Fruit fly (Drosophila melanogaster): Measurements from ENCODE around the gene MED30.

The MED30 gene

dm6 chr3L:690031-690686 lies 36.3 kb upstream of the MED30 start, which contains the start of the genes CG32483 and RabX6 (continued):
- no peak for TF ChIP-seq otp (GFP tag; IDR thresholded peaks at IDR 0.05)
- TF ChIP-seq CG2120 (GFP tag; optimal IDR thresholded peaks at IDR 0.05), result no peak
- peak; percentile 18 for TF ChIP-seq Lhr (GFP tag; optimal IDR thresholded peaks at IDR 0.05)
- TF ChIP-seq Usf (GFP tag; optimal IDR thresholded peaks at IDR 0.05), result no peak
- no peak for TF ChIP-seq Oaz (GFP tag; IDR thresholded peaks at IDR 0.05)
- no peak for TF ChIP-seq ara (GFP tag; IDR thresholded peaks at IDR 0.05)
- TF ChIP-seq Dref (GFP tag; IDR thresholded peaks at IDR 0.05), result peak; percentile 79
- TF ChIP-seq CG2875 (GFP tag; optimal IDR thresholded peaks at IDR 0.05), result no peak
- no peak for TF ChIP-seq nmo (GFP tag; optimal IDR thresholded peaks at IDR 0.05)
- no peak for TF ChIP-seq CG12104 (GFP tag; optimal IDR thresholded peaks at IDR 0.05)
- no peak for TF ChIP-seq CG4854 (GFP tag; optimal IDR thresholded peaks at IDR 0.05)
- TF ChIP-seq Nf-YC (tag; optimal IDR thresholded peaks at IDR 0.05), result no peak
- no peak for TF ChIP-seq Hmr (GFP tag; optimal IDR thresholded peaks at IDR 0.05)
- TF ChIP-seq MESR4 (GFP tag; optimal IDR thresholded peaks at IDR 0.05), result peak; percentile 42
- peak; percentile 65 for TF ChIP-seq CG13287 (GFP tag; IDR thresholded peaks at IDR 0.05; ENCODE audit: partially characterized antibody)
- TF ChIP-seq CG34224 (GFP tag; IDR thresholded peaks at IDR 0.05; ENCODE audit: partially characterized antibody), result peak; percentile 61; the same call in 1 of the 3 replicates
- TF ChIP-seq Doc3 (GFP tag; IDR thresholded peaks at IDR 0.05; ENCODE audit: partially characterized antibody), result 0 out of 3 replicates have a peak, but pooled peaks have one; percentile 22
- TF ChIP-seq HmgZ (tag; optimal IDR thresholded peaks at IDR 0.05), result peak; percentile 3
- no peak for TF ChIP-seq gce (GFP tag; IDR thresholded peaks at IDR 0.05)
- no peak for TF ChIP-seq CG13775 (GFP tag; optimal IDR thresholded peaks at IDR 0.05)
- no peak for TF ChIP-seq Oli (tag; optimal IDR thresholded peaks at IDR 0.05)
- no peak for TF ChIP-seq CG18262 (tag; optimal IDR thresholded peaks at IDR 0.05)
- peak; percentile 25; the same call in 1 of the 2 replicates for TF ChIP-seq hbn (GFP tag; IDR thresholded peaks at IDR 0.05; ENCODE audit: partially characterized antibody)
- TF ChIP-seq CG1233 (GFP tag; optimal IDR thresholded peaks at IDR 0.05), result no peak
- no peak for TF ChIP-seq Hr39 (optimal IDR thresholded peaks at IDR 0.05)
- TF ChIP-seq CG6765 (GFP tag; optimal IDR thresholded peaks at IDR 0.05), result no peak
- TF ChIP-seq Gsc (GFP tag; IDR thresholded peaks at IDR 0.05), result no peak
- peak; percentile 18 for TF ChIP-seq gfzf (GFP tag; optimal IDR thresholded peaks at IDR 0.05)
- TF ChIP-seq CG1603 (tag; optimal IDR thresholded peaks at IDR 0.05), result peak; percentile 25
- TF ChIP-seq CG2889 (GFP tag; IDR thresholded peaks at IDR 0.05), result no peak
- no peak for TF ChIP-seq inv (GFP tag; IDR thresholded peaks at IDR 0.05; ENCODE audit: partially characterized antibody)
- TF ChIP-seq Dp (GFP tag; optimal IDR thresholded peaks at IDR 0.05), result peak; percentile 90
- no peak for TF ChIP-seq dimm (GFP tag; IDR thresholded peaks at IDR 0.05)
- no peak for TF ChIP-seq run (tag; optimal IDR thresholded peaks at IDR 0.05)
- no peak for TF ChIP-seq Antp (GFP tag; optimal IDR thresholded peaks at IDR 0.05)
- 0 out of 3 replicates have a peak, but pooled peaks have one; percentile 35 for TF ChIP-seq mld (GFP tag; IDR thresholded peaks at IDR 0.05; ENCODE audit: partially characterized antibody)
- no peak for TF ChIP-seq NC2α (GFP tag; optimal IDR thresholded peaks at IDR 0.05)
- peak; percentile 42 for TF ChIP-seq BEAF-32 (GFP tag; optimal IDR thresholded peaks at IDR 0.05)
- TF ChIP-seq ssp (GFP tag; IDR thresholded peaks at IDR 0.05), result no peak
- TF ChIP-seq CG3407 (GFP tag; optimal IDR thresholded peaks at IDR 0.05), result no peak
- peak; percentile 8 for TF ChIP-seq ewg (GFP tag; optimal IDR thresholded peaks at IDR 0.05)
- no peak for TF ChIP-seq CG12155 (GFP tag; optimal IDR thresholded peaks at IDR 0.05)
- peak; percentile 74 for TF ChIP-seq stwl (tag; optimal IDR thresholded peaks at IDR 0.05)
- TF ChIP-seq CG10267 (tag; optimal IDR thresholded peaks at IDR 0.05), result peak; percentile 3
- no peak for TF ChIP-seq chif (GFP tag; optimal IDR thresholded peaks at IDR 0.05)
- TF ChIP-seq insv (GFP tag; optimal IDR thresholded peaks at IDR 0.05), result no peak
- TF ChIP-seq CG7839 (tag; optimal IDR thresholded peaks at IDR 0.05), result no peak
- TF ChIP-seq bsh (GFP tag; optimal IDR thresholded peaks at IDR 0.05), result no peak
- TF ChIP-seq slou (GFP tag; optimal IDR thresholded peaks at IDR 0.05), result no peak

All from whole organism, embryonic.